Worm (Caenorhabditis elegans): ENCODE data around the gene H24K24.2.

H24K24.2 gene

DNA sequence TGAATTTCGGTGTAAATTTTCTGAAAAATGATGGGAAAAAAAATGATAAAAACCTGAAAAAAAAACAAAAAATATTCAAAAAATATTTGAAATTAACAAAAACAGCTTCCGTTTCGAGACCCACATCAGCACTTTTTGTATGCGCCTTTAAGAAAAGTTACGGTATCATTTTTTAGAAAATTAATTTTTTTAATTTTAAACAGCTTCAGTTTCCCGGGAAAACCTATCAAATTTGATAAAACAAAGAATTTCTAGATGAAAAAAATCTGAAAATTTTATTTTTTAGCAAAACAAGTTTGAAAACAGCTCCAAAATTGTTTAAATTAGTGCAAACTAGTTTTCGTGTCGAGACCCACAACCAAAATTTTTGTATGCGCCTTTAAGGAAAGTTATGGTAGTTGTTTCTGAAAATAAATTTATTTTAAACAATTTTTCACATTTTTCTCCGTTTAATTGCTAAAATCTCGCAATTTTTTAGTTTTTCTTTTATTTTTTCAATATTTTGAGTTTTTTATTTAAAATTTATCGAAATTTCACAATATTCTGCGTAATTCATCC is 51.5 kb downstream of the H24K24.2 start (continued):
- TF ChIP-seq unc-62 (GFP tag; optimal IDR thresholded peaks at IDR 0.05) (no peak), nhr-120 (GFP tag; IDR thresholded peaks at IDR 0.05) (no peak), K12H6.12 (tag; optimal IDR thresholded peaks at IDR 0.05) (no peak), lin-26 (GFP tag; IDR thresholded peaks at IDR 0.05) (no peak), snpc-3.4 (tag; optimal IDR thresholded peaks at IDR 0.05) (peak; percentile 5), Y56A3A.18 (GFP tag; IDR thresholded peaks at IDR 0.05) (no peak), F39B2.1 (GFP tag; IDR thresholded peaks at IDR 0.05) (no peak), egl-44 (GFP tag; IDR thresholded peaks at IDR 0.05) (no peak), F33H1.4 (GFP tag; IDR thresholded peaks at IDR 0.05) (peak; percentile 92)

DNA sequence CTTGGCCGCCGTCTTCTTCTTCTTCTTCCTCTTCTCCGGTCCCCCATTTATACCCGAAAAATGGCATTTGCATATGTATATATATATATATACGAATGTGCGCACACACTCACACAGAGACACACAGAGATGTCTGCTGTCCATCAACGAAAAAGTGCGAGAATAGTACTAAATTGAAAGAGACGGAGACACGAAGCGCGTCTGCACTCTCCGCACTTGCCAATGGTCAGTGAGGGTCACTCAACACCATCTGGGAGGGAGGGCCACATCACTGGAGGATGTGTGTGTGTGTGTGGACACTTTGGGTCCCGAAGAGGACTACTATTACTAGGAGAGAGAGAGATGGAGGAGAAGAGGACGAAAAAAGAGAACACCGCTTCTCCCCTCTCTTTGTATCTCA is 57.6 kb downstream of the H24K24.2 start:
- TF ChIP-seq snpc-4 (GFP tag; optimal IDR thresholded peaks at IDR 0.05) (no peak), snpc-4 (tag; optimal IDR thresholded peaks at IDR 0.05) (peak in 2 of 4 experiments; percentile 10 to 47), ztf-25 (GFP tag; IDR thresholded peaks at IDR 0.05) (no peak), D2030.7 (GFP tag; IDR thresholded peaks at IDR 0.05) (no peak), hmg-1.2 (GFP tag; IDR thresholded peaks at IDR 0.05) (peak; percentile 84), ceh-27 (GFP tag; optimal IDR thresholded peaks at IDR 0.05) (peak; percentile 53), ceh-40 (GFP tag; IDR thresholded peaks at IDR 0.05) (no peak), dox-1 (GFP tag; IDR thresholded peaks at IDR 0.05) (peak; percentile 55; the same call in 1 of the 2 replicates), attf-5 (GFP tag; optimal IDR thresholded peaks at IDR 0.05) (peak; percentile 19), K12H6.12 (tag; optimal IDR thresholded peaks at IDR 0.05) (no peak), cebp-1 (GFP tag; IDR thresholded peaks at IDR 0.05) (no peak), cebp-1 (tag; optimal IDR thresholded peaks at IDR 0.05) (peak; percentile 53), tbp1 (GFP tag; optimal IDR thresholded peaks at IDR 0.05) (peak; percentile 8), zfh-2 (GFP tag; conservative IDR thresholded peaks at IDR 0.05) (0 out of 2 replicates have a peak, but pooled peaks have one; percentile 34), lin-40 (tag; optimal IDR thresholded peaks at IDR 0.05) (peak; percentile 24), lsy-27 (tag; optimal IDR thresholded peaks at IDR 0.05; ENCODE audit: borderline replicate concordance, insufficient read depth) (no peak), attf-6 (GFP tag; IDR thresholded peaks at IDR 0.05) (no peak)

Measured in whole organism, young adult.